Fruit fly (Drosophila melanogaster) whole organism, embryonic: ENCODE data around the gene Ac78C.

Source experiments
- BtbVII ChIP-seq: fragments of 200-800 bp; sonication (Bioruptor generic); optimal IDR thresholded peaks from 3 replicates; lab custom pipeline; 2017; ENCODE audit warnings: missing biosample characterization, mild to moderate bottlenecking, missing genetic modification characterization
- CG1024 ChIP-seq: fragments of 200-800 bp; sonication (Bioruptor generic); IDR thresholded peaks from 2 replicates; pipeline ENCODE4 v1.3.6; 2022; ENCODE audit warnings: missing biosample characterization, missing genetic modification characterization
- CG10959 ChIP-seq: fragments of 200-800 bp; sonication (Bioruptor generic); IDR thresholded peaks from 2 replicates; pipeline ENCODE4 v1.3.6; 2022; ENCODE audit warnings: missing biosample characterization, missing genetic modification characterization
- CG11085 ChIP-seq: fragments of 200-800 bp; sonication (Bioruptor generic); IDR thresholded peaks from 2 replicates; pipeline ENCODE4 v1.3.6; 2022; ENCODE audit warnings: missing biosample characterization, missing genetic modification characterization
- CG11398 ChIP-seq: fragments of 200-800 bp; sonication (Bioruptor generic); optimal IDR thresholded peaks from 2 replicates; lab custom pipeline; 2016; ENCODE audit warnings: missing biosample characterization, missing genetic modification characterization
- CG13894 ChIP-seq: fragments of 200-800 bp; sonication (Bioruptor generic); optimal IDR thresholded peaks from 3 replicates; lab custom pipeline; 2018; ENCODE audit warnings: missing biosample characterization, mild to moderate bottlenecking, missing genetic modification characterization, moderate library complexity
- CG14441 ChIP-seq: fragments of 200-800 bp; sonication (Bioruptor generic); IDR thresholded peaks from 2 replicates; pipeline ENCODE4 v1.3.6; 2022; ENCODE audit warnings: missing biosample characterization, missing genetic modification characterization
- CG14860 ChIP-seq: fragments of 200-800 bp; sonication (Bioruptor generic); IDR thresholded peaks from 3 replicates; pipeline ENCODE4 v1.3.6; 2022; ENCODE audit warnings: missing biosample characterization, missing genetic modification characterization; ENCODE audit not compliant: partially characterized antibody
- CG16779 ChIP-seq: fragments of 200-800 bp; sonication (Bioruptor generic); IDR thresholded peaks from 2 replicates; pipeline ENCODE4 v1.3.6; 2022; ENCODE audit warnings: missing biosample characterization, missing genetic modification characterization
- CG17359 ChIP-seq: fragments of 200-800 bp; sonication (Bioruptor generic); optimal IDR thresholded peaks from 3 replicates; lab custom pipeline; 2018; ENCODE audit warnings: missing biosample characterization, mild to moderate bottlenecking, missing genetic modification characterization, moderate library complexity
- CG17912 ChIP-seq: fragments of 200-800 bp; sonication (Bioruptor generic); optimal IDR thresholded peaks from 2 replicates; lab custom pipeline; 2018; ENCODE audit warnings: missing biosample characterization, mild to moderate bottlenecking, missing genetic modification characterization
- CG18262 ChIP-seq: fragments of 200-800 bp; optimal IDR thresholded peaks from 3 replicates; lab custom pipeline; 2019; ENCODE audit warnings: missing biosample characterization, mild to moderate bottlenecking, missing genetic modification characterization, moderate library complexity
- CG2875 ChIP-seq: fragments of 200-800 bp; sonication (Bioruptor generic); optimal IDR thresholded peaks from 2 replicates; lab custom pipeline; 2017; ENCODE audit warnings: missing biosample characterization, mild to moderate bottlenecking, missing genetic modification characterization, missing genetic modification reagents
- CG30431 ChIP-seq: fragments of 200-800 bp; sonication (Bioruptor generic); optimal IDR thresholded peaks from 2 replicates; lab custom pipeline; 2017; ENCODE audit warnings: missing biosample characterization, missing genetic modification characterization
- CG4854 ChIP-seq: fragments of 200-800 bp; sonication (Bioruptor generic); optimal IDR thresholded peaks from 2 replicates; lab custom pipeline; 2016; ENCODE audit warnings: missing biosample characterization, missing genetic modification characterization, inconsistent platforms
- CG8281 ChIP-seq: fragments of 200-800 bp; sonication (Bioruptor generic); optimal IDR thresholded peaks from 2 replicates; lab custom pipeline; 2018; ENCODE audit warnings: missing biosample characterization, mild to moderate bottlenecking, missing genetic modification characterization, moderate library complexity
- CG8478 ChIP-seq: fragments of >200 bp; optimal IDR thresholded peaks from 2 replicates; lab custom pipeline; 2018
- D19B ChIP-seq: fragments of 200-800 bp; sonication (Bioruptor generic); optimal IDR thresholded peaks from 2 replicates; lab custom pipeline; 2017; ENCODE audit warnings: missing biosample characterization, mild to moderate bottlenecking, missing genetic modification characterization
- Dad ChIP-seq: fragments of 200-800 bp; sonication (Bioruptor generic); optimal IDR thresholded peaks from 3 replicates; lab custom pipeline; 2016; ENCODE audit warnings: missing biosample characterization, missing genetic modification characterization
- Ets97D ChIP-seq: fragments of 200-800 bp; sonication (Bioruptor generic); optimal IDR thresholded peaks from 3 replicates; lab custom pipeline; 2016; ENCODE audit warnings: missing biosample characterization, missing genetic modification characterization
- Fer1 ChIP-seq: fragments of 200-800 bp; sonication (Bioruptor generic); optimal IDR thresholded peaks from 2 replicates; lab custom pipeline; 2017; ENCODE audit warnings: missing biosample characterization, mild to moderate bottlenecking, missing genetic modification characterization
- NfI ChIP-seq: fragments of 200-800 bp; sonication (Bioruptor generic); optimal IDR thresholded peaks from 3 replicates; lab custom pipeline; 2018; ENCODE audit warnings: missing biosample characterization, mild to moderate bottlenecking, missing genetic modification characterization, moderate library complexity
- Rx ChIP-seq: fragments of 200-800 bp; sonication (Bioruptor generic); IDR thresholded peaks from 2 replicates; pipeline ENCODE4 v1.3.6; 2022; ENCODE audit warnings: missing biosample characterization, missing genetic modification characterization
- Sry-β ChIP-seq: fragments of 200-800 bp; sonication (Bioruptor generic); optimal IDR thresholded peaks from 2 replicates; lab custom pipeline; 2018; ENCODE audit warnings: missing biosample characterization, mild to moderate bottlenecking, missing genetic modification characterization, moderate library complexity
- Sry-δ ChIP-seq: fragments of 200-800 bp; sonication (Bioruptor generic); optimal IDR thresholded peaks from 2 replicates; lab custom pipeline; 2016; ENCODE audit warnings: missing biosample characterization, missing genetic modification characterization
- Taf1 ChIP-seq: fragments of 200-800 bp; sonication (Bioruptor generic); IDR thresholded peaks from 2 replicates; pipeline ENCODE4 v1.3.6; 2022; ENCODE audit warnings: missing biosample characterization, missing genetic modification characterization
- Trl ChIP-seq, 3 experiments: fragments of >200 bp in 2 of 3; fragments of 200-800 bp in 1 of 3; sonication (Bioruptor generic) in 1 of 3; optimal IDR thresholded peaks; 2 replicates in 1 of 3; 3 replicates in 2 of 3; lab custom pipeline; 2016 to 2017; ENCODE audit warnings: missing biosample characterization in 1 of 3, missing genetic modification characterization in 1 of 3
- Xrp1 ChIP-seq: fragments of 200-800 bp; sonication (Bioruptor generic); IDR thresholded peaks from 2 replicates; pipeline ENCODE4 v1.3.6; 2022; ENCODE audit warnings: missing biosample characterization, missing genetic modification characterization
- amos ChIP-seq: fragments of 200-800 bp; sonication (Bioruptor generic); IDR thresholded peaks from 2 replicates; pipeline ENCODE4 v1.3.6; 2022; ENCODE audit warnings: missing biosample characterization, missing genetic modification characterization; ENCODE audit not compliant: partially characterized antibody
- ase ChIP-seq: fragments of 200-800 bp; sonication (Bioruptor generic); IDR thresholded peaks from 3 replicates; pipeline ENCODE4 v1.3.6; 2022; ENCODE audit warnings: missing biosample characterization, missing genetic modification characterization
- cas ChIP-seq: fragments of 200-800 bp; sonication (Bioruptor generic); IDR thresholded peaks from 2 replicates; pipeline ENCODE4 v1.3.6; 2022; ENCODE audit warnings: missing biosample characterization, missing genetic modification characterization
- cg ChIP-seq: fragments of 200-800 bp; sonication (Bioruptor generic); optimal IDR thresholded peaks from 3 replicates; lab custom pipeline; 2019; ENCODE audit warnings: missing biosample characterization, mild to moderate bottlenecking, missing genetic modification characterization, moderate library complexity
- chif ChIP-seq, 2 experiments: fragments of 200-800 bp; sonication (Bioruptor generic); optimal IDR thresholded peaks; 3 replicates each; lab custom pipeline; 2016; ENCODE audit warnings: missing biosample characterization in 2 of 2, missing genetic modification characterization in 2 of 2
- dmrt99B ChIP-seq: fragments of 200-800 bp; sonication (Bioruptor generic); optimal IDR thresholded peaks from 2 replicates; lab custom pipeline; 2018; ENCODE audit warnings: missing biosample characterization, mild to moderate bottlenecking, missing genetic modification characterization, moderate library complexity
- fru ChIP-seq: fragments of >200 bp; optimal IDR thresholded peaks from 2 replicates; lab custom pipeline; 2017
- grn ChIP-seq: fragments of 200-800 bp; sonication (Bioruptor generic); optimal IDR thresholded peaks from 3 replicates; lab custom pipeline; 2017; ENCODE audit warnings: missing biosample characterization, missing genetic modification characterization
- gsb-n ChIP-seq: fragments of 200-800 bp; sonication (Bioruptor generic); optimal IDR thresholded peaks from 3 replicates; lab custom pipeline; 2018; ENCODE audit warnings: missing biosample characterization, mild to moderate bottlenecking, missing genetic modification characterization
- ind ChIP-seq: fragments of 200-800 bp; sonication (Bioruptor generic); optimal IDR thresholded peaks from 3 replicates; lab custom pipeline; 2016; ENCODE audit warnings: missing biosample characterization, missing genetic modification characterization
- lab ChIP-seq: fragments of 200-800 bp; sonication (Bioruptor generic); optimal IDR thresholded peaks from 3 replicates; lab custom pipeline; 2017; ENCODE audit warnings: missing biosample characterization, missing genetic modification characterization, mild to moderate bottlenecking, moderate library complexity, missing genetic modification reagents
- lmd ChIP-seq: fragments of 200-800 bp; sonication (Bioruptor generic); IDR thresholded peaks from 2 replicates; pipeline ENCODE4 v1.3.6; 2022; ENCODE audit warnings: missing biosample characterization, missing genetic modification characterization
- mam ChIP-seq: fragments of 200-800 bp; sonication (Bioruptor generic); optimal IDR thresholded peaks from 3 replicates; lab custom pipeline; 2016; ENCODE audit warnings: missing biosample characterization, missing genetic modification characterization
- nom ChIP-seq: fragments of 200-800 bp; sonication (Bioruptor generic); optimal IDR thresholded peaks from 2 replicates; lab custom pipeline; 2017; ENCODE audit warnings: missing biosample characterization, missing genetic modification characterization, mild to moderate bottlenecking, moderate library complexity, missing genetic modification reagents
- org-1 ChIP-seq: fragments of 200-800 bp; sonication (Bioruptor generic); optimal IDR thresholded peaks from 2 replicates; lab custom pipeline; 2017; ENCODE audit warnings: missing biosample characterization, missing genetic modification characterization
- pho ChIP-seq: fragments of 200-800 bp; sonication (Bioruptor generic); optimal IDR thresholded peaks from 2 replicates; lab custom pipeline; 2016; ENCODE audit warnings: missing biosample characterization, missing genetic modification characterization
- pros ChIP-seq: fragments of 200-800 bp; sonication (Bioruptor generic); optimal IDR thresholded peaks from 3 replicates; lab custom pipeline; 2019; ENCODE audit warnings: missing biosample characterization, mild to moderate bottlenecking, missing genetic modification characterization, moderate library complexity
- schlank ChIP-seq: fragments of 200-800 bp; sonication (Bioruptor generic); optimal IDR thresholded peaks from 2 replicates; lab custom pipeline; 2018; ENCODE audit warnings: missing biosample characterization, mild to moderate bottlenecking, missing genetic modification characterization
- trh ChIP-seq: fragments of 200-800 bp; sonication (Bioruptor generic); optimal IDR thresholded peaks from 2 replicates; lab custom pipeline; 2016; ENCODE audit warnings: missing biosample characterization, missing genetic modification characterization
- twi ChIP-seq: fragments of 200-800 bp; optimal IDR thresholded peaks from 2 replicates; lab custom pipeline; 2019; ENCODE audit warnings: missing biosample characterization, mild to moderate bottlenecking, missing genetic modification characterization, moderate library complexity
- usp ChIP-seq: fragments of >200 bp; optimal IDR thresholded peaks from 2 replicates; lab custom pipeline; 2017; ENCODE audit warnings: missing biosample characterization, missing genetic modification characterization
- vnd ChIP-seq: fragments of 200-800 bp; sonication (Bioruptor generic); IDR thresholded peaks from 3 replicates; pipeline ENCODE4 v1.3.6; 2022; ENCODE audit warnings: missing biosample characterization, missing genetic modification characterization; ENCODE audit not compliant: partially characterized antibody
- zen2 ChIP-seq: fragments of 200-800 bp; sonication (Bioruptor generic); IDR thresholded peaks from 3 replicates; pipeline ENCODE4 v1.3.6; 2022; ENCODE audit warnings: missing biosample characterization, missing genetic modification characterization; ENCODE audit not compliant: partially characterized antibody

The Ac78C gene

DNA sequence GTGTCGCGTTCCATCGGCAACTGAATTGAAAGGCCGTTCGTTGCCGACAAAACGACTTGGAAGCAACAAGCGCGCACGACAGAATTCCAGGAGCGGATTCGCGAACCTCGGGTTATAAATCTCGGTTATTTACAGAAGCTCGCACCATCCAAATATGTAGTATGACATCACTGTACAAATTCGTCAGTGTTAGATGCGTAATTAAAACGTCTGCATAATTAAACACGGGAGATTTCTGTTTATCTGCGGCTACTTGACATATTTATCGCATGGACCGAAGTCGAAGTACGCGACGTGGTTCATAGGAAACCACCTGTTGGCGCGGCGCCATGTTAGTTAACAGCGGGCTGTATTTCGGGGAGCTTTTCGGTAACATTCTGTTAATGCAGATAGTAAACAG lies at the start of gene Ac78C (continued):
- TF ChIP-seq trh (GFP tag; lab: Kevin White, UChicago) (peak; percentile 42), ase (GFP tag; lab: Robert Waterston, UW) (peak; percentile 75; the same call in 2 of the 3 replicates), usp (GFP tag; lab: Kevin White, UChicago) (no peak), CG18262 (no peak), Xrp1 (GFP tag; lab: Robert Waterston, UW) (peak; percentile 83), lmd (GFP tag; lab: Robert Waterston, UW) (peak; percentile 91), vnd (GFP tag; lab: Robert Waterston, UW) (peak; percentile 31; the same call in 1 of the 3 replicates), Rx (GFP tag; lab: Robert Waterston, UW) (peak; percentile 68), CG14441 (peak; percentile 89), CG16779 (GFP tag; lab: Robert Waterston, UW) (peak; percentile 93), twi (tag; lab: Kevin White, UChicago) (no peak), Taf1 (GFP tag; lab: Robert Waterston, UW) (peak; percentile 84), cas (GFP tag; lab: Robert Waterston, UW) (peak; percentile 70), CG4854 (GFP tag; lab: Kevin White, UChicago) (peak; percentile 80), cg (GFP tag; lab: Kevin White, UChicago) (no peak), schlank (tag; lab: Kevin White, UChicago) (peak; percentile 92), pho (peak; percentile 82), CG17359 (peak; percentile 88), lab (peak; percentile 96), fru (lab: Kevin White, UChicago) (no peak), chif (GFP tag; optimal IDR thresholded peaks at IDR 0.05; lab: Kevin White, UChicago) (peak; percentile 65 to 77), BtbVII (GFP tag; lab: Kevin White, UChicago) (peak; percentile 90), grn (peak; percentile 6), zen2 (GFP tag; lab: Robert Waterston, UW) (no peak), nom (GFP tag; lab: Kevin White, UChicago) (no peak), ind (peak; percentile 91), Sry-δ (GFP tag; lab: Kevin White, UChicago) (peak; percentile 32), CG2875 (peak; percentile 56), mam (GFP tag; lab: Kevin White, UChicago) (peak; percentile 96), org-1 (GFP tag; lab: Kevin White, UChicago) (peak; percentile 80), Trl (optimal IDR thresholded peaks at IDR 0.05; lab: Kevin White, UChicago) (no peak), Trl (GFP tag; optimal IDR thresholded peaks at IDR 0.05; lab: Kevin White, UChicago) (peak; percentile 89), Dad (GFP tag; lab: Kevin White, UChicago) (peak; percentile 91), dmrt99B (peak; percentile 84), NfI (GFP tag; lab: Kevin White, UChicago) (peak; percentile 93), CG30431 (peak; percentile 54), CG1024 (GFP tag; lab: Robert Waterston, UW) (peak; percentile 49; the same call in 1 of the 2 replicates), CG8281 (tag; lab: Kevin White, UChicago) (peak; percentile 71), amos (GFP tag; lab: Robert Waterston, UW) (peak; percentile 67; the same call in 1 of the 2 replicates), gsb-n (no peak), CG10959 (no peak), pros (GFP tag; lab: Kevin White, UChicago) (peak; percentile 30), Fer1 (GFP tag; lab: Kevin White, UChicago) (peak; percentile 96), Sry-β (GFP tag; lab: Kevin White, UChicago) (no peak), CG11398 (GFP tag; lab: Kevin White, UChicago) (peak; percentile 58), CG8478 (lab: Kevin White, UChicago) (no peak), CG11085 (GFP tag; lab: Robert Waterston, UW) (peak; percentile 82), CG13894 (tag; lab: Kevin White, UChicago) (peak; percentile 96), Ets97D (GFP tag; lab: Kevin White, UChicago) (peak; percentile 69), D19B (GFP tag; lab: Kevin White, UChicago) (peak; percentile 80), CG17912 (peak; percentile 84), CG14860 (GFP tag; lab: Robert Waterston, UW) (no peak)
